Fruit fly (Drosophila melanogaster) whole organism, embryonic: ENCODE results near the gene CG11970.
A peak's percentile ranks its signal among the peaks of the same experiment; 100 is the strongest.

Experiments used
- Atf6 ChIP-seq: fragments of 200-800 bp; sonication (Bioruptor generic); IDR thresholded peaks from 2 replicates; pipeline ENCODE4 v1.3.6; 2022; ENCODE audit warnings: missing biosample characterization, missing genetic modification characterization
- CG10321 ChIP-seq: fragments of 200-800 bp; sonication (Bioruptor generic); IDR thresholded peaks from 2 replicates; pipeline ENCODE4 v1.3.6; 2022; ENCODE audit warnings: missing biosample characterization, missing genetic modification characterization
- CG12071 ChIP-seq: fragments of 200-800 bp; sonication (Bioruptor generic); optimal IDR thresholded peaks from 3 replicates; lab custom pipeline; 2018; ENCODE audit warnings: missing biosample characterization, mild to moderate bottlenecking, missing genetic modification characterization
- CG12744 ChIP-seq: fragments of 200-800 bp; sonication (Bioruptor generic); optimal IDR thresholded peaks from 2 replicates; lab custom pipeline; 2016; ENCODE audit warnings: missing biosample characterization, missing genetic modification characterization
- CG13287 ChIP-seq: fragments of 200-800 bp; sonication (Bioruptor generic); IDR thresholded peaks from 2 replicates; pipeline ENCODE4 v1.3.6; 2022; ENCODE audit warnings: missing biosample characterization, missing genetic modification characterization; ENCODE audit not compliant: partially characterized antibody
- CG15011 ChIP-seq: fragments of 200-800 bp; sonication (Bioruptor generic); optimal IDR thresholded peaks from 3 replicates; lab custom pipeline; 2018; ENCODE audit warnings: missing biosample characterization, mild to moderate bottlenecking, missing genetic modification characterization
- CG17359 ChIP-seq: fragments of 200-800 bp; sonication (Bioruptor generic); optimal IDR thresholded peaks from 3 replicates; lab custom pipeline; 2018; ENCODE audit warnings: missing biosample characterization, mild to moderate bottlenecking, missing genetic modification characterization, moderate library complexity
- CG17361 ChIP-seq: fragments of 200-800 bp; sonication (Bioruptor generic); IDR thresholded peaks from 3 replicates; pipeline ENCODE4 v1.3.6; 2022; ENCODE audit warnings: missing biosample characterization, missing genetic modification characterization
- CG2116 ChIP-seq: fragments of 200-800 bp; sonication (Bioruptor generic); optimal IDR thresholded peaks from 3 replicates; lab custom pipeline; 2018; ENCODE audit warnings: missing biosample characterization, mild to moderate bottlenecking, missing genetic modification characterization
- CG33557 ChIP-seq: fragments of 200-800 bp; sonication (Bioruptor generic); optimal IDR thresholded peaks from 2 replicates; lab custom pipeline; 2019; ENCODE audit warnings: missing biosample characterization, mild to moderate bottlenecking, missing genetic modification characterization, moderate library complexity
- CG4360 ChIP-seq: fragments of 200-800 bp; sonication (Bioruptor generic); IDR thresholded peaks from 2 replicates; pipeline ENCODE4 v1.3.6; 2022; ENCODE audit warnings: missing biosample characterization, missing genetic modification characterization
- CG4617 ChIP-seq: fragments of 200-800 bp; sonication (Bioruptor generic); optimal IDR thresholded peaks from 3 replicates; lab custom pipeline; 2016; ENCODE audit warnings: missing biosample characterization, missing genetic modification characterization, borderline replicate concordance
- CG7786 ChIP-seq: fragments of 200-800 bp; sonication (Bioruptor generic); optimal IDR thresholded peaks from 2 replicates; lab custom pipeline; 2016; ENCODE audit warnings: missing biosample characterization, missing genetic modification characterization
- CG7839 ChIP-seq: fragments of 200-800 bp; sonication (Bioruptor generic); optimal IDR thresholded peaks from 3 replicates; lab custom pipeline; 2018; ENCODE audit warnings: missing biosample characterization, mild to moderate bottlenecking, missing genetic modification characterization, moderate library complexity
- CG7928 ChIP-seq: fragments of 200-800 bp; sonication (Bioruptor generic); optimal IDR thresholded peaks from 2 replicates; lab custom pipeline; 2017; ENCODE audit warnings: missing biosample characterization, mild to moderate bottlenecking, missing genetic modification characterization
- CG7987 ChIP-seq: fragments of 200-800 bp; sonication (Bioruptor generic); optimal IDR thresholded peaks from 2 replicates; lab custom pipeline; 2018; ENCODE audit warnings: missing biosample characterization, mild to moderate bottlenecking, missing genetic modification characterization, moderate library complexity
- CG8924 ChIP-seq: fragments of 200-800 bp; optimal IDR thresholded peaks from 3 replicates; lab custom pipeline; 2019; ENCODE audit warnings: missing biosample characterization, mild to moderate bottlenecking, missing genetic modification characterization, moderate library complexity
- Dip3 ChIP-seq: fragments of 200-800 bp; sonication (Bioruptor generic); optimal IDR thresholded peaks from 3 replicates; lab custom pipeline; 2016; ENCODE audit warnings: missing biosample characterization, missing genetic modification characterization
- E2f1 ChIP-seq: fragments of 200-800 bp; sonication (Bioruptor generic); IDR thresholded peaks from 2 replicates; pipeline ENCODE4 v1.3.6; 2022; ENCODE audit warnings: missing biosample characterization, missing genetic modification characterization
- ERR ChIP-seq: fragments of 200-800 bp; sonication (Bioruptor generic); optimal IDR thresholded peaks from 2 replicates; lab custom pipeline; 2016; ENCODE audit warnings: missing biosample characterization, missing genetic modification characterization
- Hey ChIP-seq: fragments of 200-800 bp; sonication (Bioruptor generic); optimal IDR thresholded peaks from 3 replicates; lab custom pipeline; 2018; ENCODE audit warnings: missing biosample characterization, mild to moderate bottlenecking, missing genetic modification characterization
- HmgD ChIP-seq: fragments of 200-800 bp; sonication (Bioruptor generic); optimal IDR thresholded peaks from 3 replicates; lab custom pipeline; 2016; ENCODE audit warnings: missing biosample characterization, missing genetic modification characterization
- Lhr ChIP-seq: fragments of 200-800 bp; sonication (Bioruptor generic); optimal IDR thresholded peaks from 3 replicates; lab custom pipeline; 2017; ENCODE audit warnings: mild to moderate bottlenecking, missing biosample characterization, missing genetic modification reagents, missing genetic modification characterization
- Lpt ChIP-seq: fragments of >200 bp; optimal IDR thresholded peaks from 2 replicates; lab custom pipeline; 2018; ENCODE audit warnings: missing biosample characterization, missing genetic modification characterization
- Mes4 ChIP-seq: fragments of 200-800 bp; sonication (Bioruptor generic); optimal IDR thresholded peaks from 2 replicates; lab custom pipeline; 2016; ENCODE audit warnings: missing biosample characterization, missing genetic modification characterization
- Myb ChIP-seq: fragments of 200-800 bp; sonication (Bioruptor generic); optimal IDR thresholded peaks from 2 replicates; lab custom pipeline; 2016; ENCODE audit warnings: missing biosample characterization, missing genetic modification characterization
- NC2α ChIP-seq: fragments of 200-800 bp; sonication (Bioruptor generic); optimal IDR thresholded peaks from 2 replicates; lab custom pipeline; 2016; ENCODE audit warnings: missing biosample characterization, missing genetic modification characterization
- Side ChIP-seq: fragments of 200-800 bp; sonication (Bioruptor generic); optimal IDR thresholded peaks from 2 replicates; lab custom pipeline; 2016; ENCODE audit warnings: missing biosample characterization, missing genetic modification characterization
- Trl ChIP-seq, 3 experiments: fragments of >200 bp in 2 of 3; fragments of 200-800 bp in 1 of 3; sonication (Bioruptor generic) in 1 of 3; optimal IDR thresholded peaks; 2 replicates in 1 of 3; 3 replicates in 2 of 3; lab custom pipeline; 2016 to 2017; ENCODE audit warnings: missing biosample characterization in 1 of 3, missing genetic modification characterization in 1 of 3
- bsh ChIP-seq, 2 experiments: fragments of 200-800 bp; sonication (Bioruptor generic); optimal IDR thresholded peaks; 2 replicates each; lab custom pipeline; 2017 to 2018; ENCODE audit warnings: mild to moderate bottlenecking in 2 of 2, missing biosample characterization in 2 of 2, missing genetic modification characterization in 2 of 2, moderate library complexity in 1 of 2
- btn ChIP-seq: fragments of 200-800 bp; sonication (Bioruptor generic); optimal IDR thresholded peaks from 2 replicates; lab custom pipeline; 2016; ENCODE audit warnings: missing biosample characterization, missing genetic modification characterization
- corto ChIP-seq: fragments of 200-800 bp; sonication (Bioruptor generic); optimal IDR thresholded peaks from 2 replicates; lab custom pipeline; 2016; ENCODE audit warnings: missing biosample characterization, mild to moderate bottlenecking, missing genetic modification characterization, moderate library complexity
- croc ChIP-seq: fragments of 200-800 bp; sonication (Bioruptor generic); conservative IDR thresholded peaks from 3 replicates; pipeline ENCODE4 v1.3.6; 2022; ENCODE audit warnings: missing biosample characterization, missing genetic modification characterization
- dan ChIP-seq: fragments of 200-800 bp; sonication (Bioruptor generic); IDR thresholded peaks from 2 replicates; pipeline ENCODE4 v1.3.6; 2022; ENCODE audit warnings: missing biosample characterization, missing genetic modification characterization
- dimm ChIP-seq: fragments of 200-800 bp; sonication (Bioruptor generic); IDR thresholded peaks from 2 replicates; pipeline ENCODE4 v1.3.6; 2022; ENCODE audit warnings: missing biosample characterization, missing genetic modification characterization
- disco-r ChIP-seq: fragments of 200-800 bp; sonication (Bioruptor generic); optimal IDR thresholded peaks from 2 replicates; lab custom pipeline; 2016; ENCODE audit warnings: missing biosample characterization, missing genetic modification characterization
- dmrt99B ChIP-seq: fragments of 200-800 bp; sonication (Bioruptor generic); optimal IDR thresholded peaks from 2 replicates; lab custom pipeline; 2018; ENCODE audit warnings: missing biosample characterization, mild to moderate bottlenecking, missing genetic modification characterization, moderate library complexity
- fd3F ChIP-seq: fragments of 200-800 bp; sonication (Bioruptor generic); optimal IDR thresholded peaks from 2 replicates; lab custom pipeline; 2018; ENCODE audit warnings: missing biosample characterization, mild to moderate bottlenecking, missing genetic modification characterization, moderate library complexity
- gce ChIP-seq: fragments of 200-800 bp; sonication (Bioruptor generic); IDR thresholded peaks from 3 replicates; pipeline ENCODE4 v1.3.6; 2022; ENCODE audit warnings: missing biosample characterization, missing genetic modification characterization
- jigr1 ChIP-seq: fragments of 200-800 bp; sonication (Bioruptor generic); IDR thresholded peaks from 3 replicates; pipeline ENCODE4 v1.3.6; 2022; ENCODE audit warnings: missing biosample characterization, missing genetic modification characterization
- kni ChIP-seq: fragments of 200-800 bp; sonication (Bioruptor generic); optimal IDR thresholded peaks from 3 replicates; lab custom pipeline; 2017; ENCODE audit warnings: mild to moderate bottlenecking, missing biosample characterization, missing genetic modification reagents, missing genetic modification characterization
- nerfin-1 ChIP-seq: fragments of 200-800 bp; sonication (Bioruptor generic); optimal IDR thresholded peaks from 3 replicates; lab custom pipeline; 2019; ENCODE audit warnings: missing biosample characterization, mild to moderate bottlenecking, missing genetic modification characterization, moderate library complexity
- nerfin-2 ChIP-seq: fragments of 200-800 bp; sonication (Bioruptor generic); IDR thresholded peaks from 2 replicates; pipeline ENCODE4 v1.3.6; 2022; ENCODE audit warnings: missing biosample characterization, missing genetic modification characterization; ENCODE audit not compliant: partially characterized antibody
- otp ChIP-seq: fragments of 200-800 bp; sonication (Bioruptor generic); IDR thresholded peaks from 3 replicates; pipeline ENCODE4, ENCODE4 v1.3.6; 2022; ENCODE audit warnings: missing biosample characterization, missing genetic modification characterization
- pum ChIP-seq: fragments of 200-800 bp; sonication (Bioruptor generic); optimal IDR thresholded peaks from 2 replicates; lab custom pipeline; 2016; ENCODE audit warnings: missing biosample characterization, missing genetic modification characterization
- rib ChIP-seq: fragments of 200-800 bp; sonication (Bioruptor generic); IDR thresholded peaks from 2 replicates; pipeline ENCODE4 v1.3.6; 2022; ENCODE audit warnings: missing biosample characterization, missing genetic modification characterization
- slou ChIP-seq: fragments of 200-800 bp; sonication (Bioruptor generic); optimal IDR thresholded peaks from 3 replicates; lab custom pipeline; 2016; ENCODE audit warnings: missing biosample characterization, missing genetic modification characterization
- sr ChIP-seq: fragments of 200-800 bp; sonication (Bioruptor generic); IDR thresholded peaks from 3 replicates; pipeline ENCODE4 v1.3.6; 2022; ENCODE audit warnings: missing biosample characterization, missing genetic modification characterization
- ssp ChIP-seq: fragments of 200-800 bp; sonication (Bioruptor generic); IDR thresholded peaks from 2 replicates; pipeline ENCODE4 v1.3.6; 2022; ENCODE audit warnings: missing biosample characterization, missing genetic modification characterization
- trem ChIP-seq: fragments of 200-800 bp; optimal IDR thresholded peaks from 3 replicates; lab custom pipeline; 2019; ENCODE audit warnings: missing biosample characterization, mild to moderate bottlenecking, missing genetic modification characterization, moderate library complexity
- vnd ChIP-seq: fragments of 200-800 bp; sonication (Bioruptor generic); IDR thresholded peaks from 3 replicates; pipeline ENCODE4 v1.3.6; 2022; ENCODE audit warnings: missing biosample characterization, missing genetic modification characterization; ENCODE audit not compliant: partially characterized antibody

Gene CG11970

DNA sequence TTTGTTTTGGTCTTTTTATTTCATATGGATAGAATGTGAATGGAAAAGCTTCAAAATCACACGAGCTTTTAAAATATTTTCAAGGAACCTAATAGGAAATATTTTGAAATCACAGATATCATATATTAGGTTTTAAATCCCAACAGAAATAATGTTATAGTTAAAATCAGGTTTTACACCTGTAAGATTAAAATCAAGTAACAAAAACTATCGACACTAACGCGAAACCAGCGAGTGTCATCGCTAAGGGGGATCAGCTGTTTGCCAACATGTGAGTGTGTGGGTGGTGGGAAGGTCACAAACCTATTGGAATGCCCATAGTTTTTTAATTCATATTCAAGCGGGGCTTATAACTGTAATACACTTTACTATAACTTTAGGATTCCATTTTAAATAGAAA is 54.1 kb downstream of the CG11970 start, which contains the start of gene hyx (continued):
- TF ChIP-seq Myb (peak; percentile 40), fd3F (GFP tag; lab: Kevin White, UChicago) (no peak), Hey (tag; lab: Kevin White, UChicago) (no peak), CG7928 (GFP tag; lab: Kevin White, UChicago) (no peak), CG4617 (no peak), E2f1 (GFP tag; lab: Robert Waterston, UW) (no peak), jigr1 (GFP tag; lab: Robert Waterston, UW) (no peak), ERR (GFP tag; lab: Kevin White, UChicago) (peak; percentile 46), ssp (no peak), kni (no peak), Trl (optimal IDR thresholded peaks at IDR 0.05; lab: Kevin White, UChicago) (no peak), Trl (GFP tag; optimal IDR thresholded peaks at IDR 0.05; lab: Kevin White, UChicago) (peak; percentile 41), gce (GFP tag; lab: Robert Waterston, UW) (no peak), dimm (GFP tag; lab: Robert Waterston, UW) (no peak), nerfin-1 (tag; lab: Kevin White, UChicago) (peak; percentile 91), CG12744 (GFP tag; lab: Kevin White, UChicago) (no peak), CG4360 (no peak), vnd (GFP tag; lab: Robert Waterston, UW) (peak; percentile 66), CG17359 (peak; percentile 44), sr (GFP tag; lab: Robert Waterston, UW) (peak; percentile 79; the same call in 2 of the 3 replicates), btn (GFP tag; lab: Kevin White, UChicago) (no peak), Dip3 (GFP tag; lab: Kevin White, UChicago) (peak; percentile 20), nerfin-2 (0 out of 2 replicates have a peak, but pooled peaks have one; percentile 38), otp (GFP tag; lab: Robert Waterston, UW) (no peak), trem (tag; lab: Kevin White, UChicago) (peak; percentile 3), CG15011 (GFP tag; lab: Kevin White, UChicago) (no peak), CG7987 (GFP tag; lab: Kevin White, UChicago) (peak; percentile 11), CG17361 (GFP tag; lab: Robert Waterston, UW) (0 out of 3 replicates have a peak, but pooled peaks have one; percentile 15), CG7839 (no peak), CG12071 (GFP tag; lab: Kevin White, UChicago) (peak; percentile 9), bsh (GFP tag; optimal IDR thresholded peaks at IDR 0.05; lab: Kevin White, UChicago) (peak in 1 of 2 experiments; percentile 34), pum (GFP tag; lab: Kevin White, UChicago) (peak; percentile 10), Atf6 (GFP tag; lab: Robert Waterston, UW) (peak; percentile 61), slou (GFP tag; lab: Kevin White, UChicago) (no peak), CG10321 (GFP tag; lab: Robert Waterston, UW) (no peak), rib (GFP tag; lab: Robert Waterston, UW) (no peak), corto (no peak), Lpt (GFP tag; lab: Kevin White, UChicago) (no peak), HmgD (GFP tag; lab: Kevin White, UChicago) (no peak), Side (GFP tag; lab: Kevin White, UChicago) (peak; percentile 27), Lhr (GFP tag; lab: Kevin White, UChicago) (no peak), CG13287 (GFP tag; lab: Robert Waterston, UW) (peak; percentile 94), CG33557 (GFP tag; lab: Kevin White, UChicago) (peak; percentile 38), croc (GFP tag; lab: Robert Waterston, UW) (no peak), CG8924 (peak; percentile 56), dmrt99B (no peak), NC2α (GFP tag; lab: Kevin White, UChicago) (no peak), CG7786 (GFP tag; lab: Kevin White, UChicago) (no peak), disco-r (GFP tag; lab: Kevin White, UChicago) (no peak), Mes4 (GFP tag; lab: Kevin White, UChicago) (no peak), dan (GFP tag; lab: Robert Waterston, UW) (no peak), CG2116 (GFP tag; lab: Kevin White, UChicago) (no peak)
